Fruit fly (Drosophila melanogaster): ENCODE measurements around the gene CG14958.

The CG14958 gene

dm6 chr3L:3203062-3203461 lies 13.3 kb downstream of the CG14958 start, which contains the start of gene CG32271:
TSS of gene CG32271 (minus strand) at chr3L:3203162.
- TF ChIP-seq CTCF (optimal IDR thresholded peaks at IDR 0.05) (no peak), CG8478 (optimal IDR thresholded peaks at IDR 0.05) (no peak)

DNA sequence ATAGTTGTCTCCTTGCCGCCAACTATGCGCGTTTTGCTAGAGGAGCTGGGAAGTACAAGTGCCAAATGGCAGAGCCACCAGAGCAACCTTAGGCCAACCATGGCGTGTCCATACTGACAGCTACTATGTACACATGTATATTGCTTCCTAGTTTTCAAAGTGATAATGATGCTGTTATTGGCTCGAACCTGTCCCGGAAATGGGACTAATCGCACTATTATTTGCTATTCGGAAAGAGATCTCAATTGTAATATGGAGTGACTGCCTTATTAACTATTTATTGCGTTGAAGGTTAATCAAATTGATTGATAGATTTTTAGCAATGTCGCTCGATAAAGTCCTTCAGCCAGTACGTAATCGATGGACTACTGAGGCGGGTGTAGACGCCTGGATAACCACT lies 14.6 kb downstream of the CG14958 start, which contains the start of gene CG33159:
Gene CG33159, minus strand, starts transcription at position 101 of the 400 bp plus-strand sequence.
- TF ChIP-seq CG8478 (optimal IDR thresholded peaks at IDR 0.05), result no peak
- TF ChIP-seq CTCF (optimal IDR thresholded peaks at IDR 0.05), result no peak

DNA sequence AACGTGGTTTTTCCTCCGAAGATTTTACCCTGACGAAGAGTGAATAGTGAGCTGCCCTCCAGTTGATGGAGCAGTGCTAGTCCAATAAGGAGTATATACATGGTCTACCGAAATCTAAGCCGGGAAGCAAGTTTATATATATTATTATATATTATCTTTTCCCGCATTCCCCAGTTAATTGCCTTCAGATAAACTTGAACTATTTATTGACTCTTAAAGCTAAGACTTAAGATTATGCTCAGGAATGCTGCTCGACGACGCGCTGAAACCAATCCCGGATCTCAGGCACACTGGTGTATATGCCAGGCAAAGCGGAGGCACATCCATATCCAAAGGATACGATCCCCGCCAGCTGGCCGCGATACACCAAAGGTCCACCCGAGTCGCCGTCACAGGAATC lies 15.6 kb downstream of the CG14958 start, which contains the start of gene CG32277:
Gene CG32277, minus strand, starts transcription at position 101 of the 400 bp plus-strand sequence.
- TF ChIP-seq CG8478 (optimal IDR thresholded peaks at IDR 0.05), result no peak
- no peak for TF ChIP-seq CTCF (optimal IDR thresholded peaks at IDR 0.05)

- no peak for TF ChIP-seq CG8478 (optimal IDR thresholded peaks at IDR 0.05)
- no peak for TF ChIP-seq CTCF (optimal IDR thresholded peaks at IDR 0.05)
Measured at dm6 chr3L:3206263-3206662, 16.5 kb downstream of the CG14958 start, which contains the start of gene CG33160. TSS of gene CG33160 (minus strand) at chr3L:3206363.

DNA sequence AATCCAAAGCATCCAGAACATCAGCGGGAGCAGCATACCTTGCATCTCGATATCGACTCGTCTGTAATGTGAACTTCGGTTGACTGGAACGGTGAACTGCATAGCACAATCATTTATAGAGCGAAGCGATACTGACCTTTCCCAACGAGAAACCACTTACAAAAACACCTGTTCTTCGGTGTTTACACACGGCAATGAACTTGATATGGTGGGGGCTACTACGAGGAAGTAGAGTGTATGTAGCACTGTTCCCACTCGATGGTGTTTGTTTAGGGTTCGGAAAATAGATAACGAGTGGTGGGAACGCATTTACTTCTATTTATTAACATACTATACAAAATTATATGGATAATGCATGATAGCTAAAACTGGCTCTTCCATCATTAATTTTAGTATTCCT lies 19.1 kb downstream of the CG14958 start, which contains the start of the genes CG32269 and CG32270:
Gene CG32269, minus strand, starts transcription at position 91 of the 400 bp plus-strand sequence.
Gene CG32270, minus strand, starts transcription at position 91 of the 400 bp plus-strand sequence.
- TF ChIP-seq CG8478 (optimal IDR thresholded peaks at IDR 0.05), result no peak
- TF ChIP-seq CTCF (optimal IDR thresholded peaks at IDR 0.05), result no peak

- TF ChIP-seq CTCF (optimal IDR thresholded peaks at IDR 0.05), result no peak
- no peak for TF ChIP-seq CG8478 (optimal IDR thresholded peaks at IDR 0.05)
Measured at dm6 chr3L:3218859-3219258, 29.1 kb downstream of the CG14958 start, which contains the start of the genes hob and nSMase. TSS of gene hob (minus strand) at chr3L:3218920. TSS of gene nSMase (plus strand) at chr3L:3219156.

DNA sequence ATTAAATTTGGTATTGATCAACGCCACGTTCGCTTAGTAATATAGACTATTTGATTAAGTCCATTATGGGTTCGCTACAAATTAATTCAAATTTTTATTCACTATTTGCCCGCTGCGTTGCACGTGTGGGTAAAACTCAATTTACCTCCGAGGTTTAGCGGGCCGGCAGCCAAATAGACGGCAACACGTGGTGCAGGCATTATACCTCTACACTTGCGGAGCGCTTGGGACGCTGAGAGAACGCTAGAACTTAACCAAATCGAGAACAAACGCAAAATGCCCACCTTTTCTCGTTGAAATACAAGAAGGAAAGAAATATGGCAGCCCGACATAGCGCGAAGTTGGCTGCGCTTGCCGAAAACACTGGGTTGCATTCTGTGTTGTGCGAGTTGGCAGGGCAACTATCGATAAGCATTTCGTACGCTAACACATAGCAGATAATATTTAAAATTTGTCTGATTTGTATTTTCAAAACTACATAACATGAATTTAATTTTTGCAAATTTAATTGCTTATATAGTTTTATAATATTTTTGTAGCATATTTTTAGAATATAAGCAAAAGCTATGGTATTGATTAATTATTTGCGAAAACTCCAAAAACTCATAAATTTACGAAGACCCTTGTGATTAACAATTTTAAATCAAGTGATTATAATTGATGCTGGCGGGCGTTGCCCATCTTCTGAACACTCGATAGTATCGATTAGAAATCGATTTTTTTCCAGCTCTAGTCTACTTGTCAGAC lies 33.0 kb downstream of the CG14958 start, which contains the start of the genes RpL28 and eIF1:
Gene RpL28, minus strand, starts transcription at position 318 of the 747 bp plus-strand sequence.
Gene eIF1, plus strand, starts transcription at position 699 of the 747 bp plus-strand sequence.
- TF ChIP-seq CTCF (optimal IDR thresholded peaks at IDR 0.05) (no peak), CG8478 (optimal IDR thresholded peaks at IDR 0.05) (no peak)

dm6 chr3L:3223390-3223914 lies 33.7 kb downstream of the CG14958 start:
- TF ChIP-seq CTCF (optimal IDR thresholded peaks at IDR 0.05) (no peak), CG8478 (optimal IDR thresholded peaks at IDR 0.05) (no peak)

- TF ChIP-seq CG8478 (optimal IDR thresholded peaks at IDR 0.05), result no peak
- TF ChIP-seq CTCF (optimal IDR thresholded peaks at IDR 0.05), result peak in 1 of 2 experiments; percentile 61
Measured at dm6 chr3L:3224740-3225719, 35.3 kb downstream of the CG14958 start, which contains the start of gene Larp4B. TSS of gene Larp4B (plus strand) at chr3L:3224838.

DNA sequence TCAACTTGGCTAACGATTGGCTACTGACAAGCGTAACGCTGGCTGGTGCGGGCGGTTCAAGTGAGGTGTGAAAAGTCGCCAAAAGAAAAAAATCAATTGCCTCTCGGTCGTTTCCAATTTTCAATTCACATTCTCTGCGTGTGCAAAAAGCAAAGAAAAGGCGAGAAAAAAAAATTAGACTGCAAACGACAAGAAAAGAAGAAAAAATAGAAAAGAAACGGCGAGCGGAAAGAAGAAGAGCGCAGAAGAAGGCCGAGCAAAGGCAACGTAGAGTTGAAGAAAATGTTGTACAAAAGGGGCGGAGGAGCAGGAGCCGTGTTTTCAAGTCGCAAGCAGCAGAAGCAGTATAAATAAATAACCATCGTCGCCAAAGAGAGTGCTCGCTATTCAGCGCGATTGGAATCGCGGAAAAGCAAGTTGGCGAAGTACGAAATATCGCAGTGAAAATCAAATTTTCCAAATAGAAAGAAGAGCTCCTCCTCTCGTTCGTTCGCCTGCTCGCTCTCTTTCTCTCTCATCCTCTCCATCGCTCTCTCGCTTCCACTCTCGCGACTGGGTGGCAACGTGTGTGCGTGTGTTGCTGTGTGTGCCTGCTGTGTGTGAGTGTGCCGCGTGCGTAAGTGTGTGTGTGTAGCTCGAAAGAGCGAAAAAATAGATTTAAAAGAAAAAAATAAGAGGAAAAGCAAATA lies 36.1 kb downstream of the CG14958 start:
- TF ChIP-seq CG8478 (optimal IDR thresholded peaks at IDR 0.05) (no peak), CTCF (optimal IDR thresholded peaks at IDR 0.05) (no peak)

dm6 chr3L:3226458-3226783 lies 36.6 kb downstream of the CG14958 start:
- TF ChIP-seq CTCF (optimal IDR thresholded peaks at IDR 0.05) (no peak), CG8478 (optimal IDR thresholded peaks at IDR 0.05) (no peak)

dm6 chr3L:3236319-3236718 lies 46.5 kb downstream of the CG14958 start:
- TF ChIP-seq CTCF (optimal IDR thresholded peaks at IDR 0.05) (no peak), CG8478 (optimal IDR thresholded peaks at IDR 0.05) (no peak)

- TF ChIP-seq CG8478 (optimal IDR thresholded peaks at IDR 0.05) (no peak), CTCF (optimal IDR thresholded peaks at IDR 0.05) (peak; percentile 40 to 65)
Measured at dm6 chr3L:3239033-3239752, 49.4 kb downstream of the CG14958 start, which contains the start of gene CG17746. TSS of gene CG17746 (minus strand) at chr3L:3239578.
